Fruit fly (Drosophila melanogaster): ENCODE measurements around the gene Cht7.
A peak's percentile ranks its signal among the peaks of the same experiment; 100 is the strongest.

The Cht7 gene

DNA sequence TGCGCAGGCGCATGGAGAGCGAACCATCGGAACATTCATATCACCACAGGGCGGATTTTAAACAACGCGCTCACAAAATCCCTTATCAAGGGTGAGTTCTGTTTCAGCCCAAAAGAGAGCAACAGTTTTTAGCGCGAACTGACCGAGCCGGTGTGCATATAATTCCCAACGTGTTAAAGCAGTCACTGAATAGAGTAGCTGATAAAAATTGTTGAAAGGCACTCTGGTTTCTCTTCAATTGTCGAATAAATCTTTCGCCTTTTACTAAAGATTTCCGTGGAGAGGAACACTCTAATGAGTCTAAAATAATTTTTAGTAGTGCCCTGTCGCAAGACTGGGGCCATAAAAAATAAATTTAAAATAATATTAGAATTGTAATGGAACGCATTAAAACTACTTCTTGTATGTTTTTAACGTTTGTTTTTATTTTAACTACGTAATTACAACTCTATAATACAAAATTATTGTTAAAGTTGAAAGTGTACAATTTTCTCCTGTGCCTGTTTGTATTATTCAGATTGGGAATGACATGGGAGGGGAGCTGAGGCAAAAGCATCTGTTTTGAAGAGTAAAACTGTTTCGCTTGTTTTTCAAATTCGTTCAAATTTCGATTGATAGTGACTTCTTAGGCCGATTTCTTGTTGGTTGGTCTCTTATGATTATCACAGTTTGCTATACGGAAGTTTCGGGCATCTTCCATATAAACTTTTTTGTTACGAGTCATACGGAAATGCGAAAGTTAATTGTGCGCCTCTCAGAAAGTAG, 16.0 kb downstream of the Cht7 start (continued):
- TF ChIP-seq CG14710 (tag; optimal IDR thresholded peaks at IDR 0.05), result peak; percentile 37
- TF ChIP-seq CG4424 (GFP tag; optimal IDR thresholded peaks at IDR 0.05), result no peak
- TF ChIP-seq HLH54F (GFP tag; optimal IDR thresholded peaks at IDR 0.05), result peak; percentile 36
- TF ChIP-seq Jarid2 (GFP tag; optimal IDR thresholded peaks at IDR 0.05), result peak; percentile 67
- TF ChIP-seq CG10959 (GFP tag; IDR thresholded peaks at IDR 0.05), result peak; percentile 60
- TF ChIP-seq CG2889 (GFP tag; IDR thresholded peaks at IDR 0.05), result 0 out of 3 replicates have a peak, but pooled peaks have one; percentile 24
- 0 out of 2 replicates have a peak, but pooled peaks have one; percentile 14 for TF ChIP-seq lmd (GFP tag; IDR thresholded peaks at IDR 0.05)
- no peak for TF ChIP-seq Nf-YB (GFP tag; optimal IDR thresholded peaks at IDR 0.05)
- TF ChIP-seq CG33557 (GFP tag; optimal IDR thresholded peaks at IDR 0.05), result peak; percentile 50
- peak; percentile 16 for TF ChIP-seq CoRest (tag; optimal IDR thresholded peaks at IDR 0.05)
- no peak for TF ChIP-seq YL-1 (GFP tag; optimal IDR thresholded peaks at IDR 0.05)
- TF ChIP-seq zf30C (GFP tag; optimal IDR thresholded peaks at IDR 0.05), result peak; percentile 46
- no peak for TF ChIP-seq CG9797 (GFP tag; optimal IDR thresholded peaks at IDR 0.05)
- peak; percentile 51 for TF ChIP-seq Bdp1 (GFP tag; optimal IDR thresholded peaks at IDR 0.05)
- TF ChIP-seq gcm (GFP tag; optimal IDR thresholded peaks at IDR 0.05), result no peak
- peak; percentile 7 for TF ChIP-seq twi (tag; optimal IDR thresholded peaks at IDR 0.05)
- TF ChIP-seq knrl (GFP tag; IDR thresholded peaks at IDR 0.05; ENCODE audit: partially characterized antibody), result peak; percentile 62; the same call in 1 of the 3 replicates
- no peak for TF ChIP-seq Ada2b (GFP tag; IDR thresholded peaks at IDR 0.05)
- peak; percentile 34 to 38 for TF ChIP-seq Pdp1 (GFP tag; optimal IDR thresholded peaks at IDR 0.05)
- TF ChIP-seq Eip74EF (GFP tag; optimal IDR thresholded peaks at IDR 0.05), result peak in 1 of 2 experiments; percentile 20
- TF ChIP-seq bowl (GFP tag; IDR thresholded peaks at IDR 0.05), result 0 out of 2 replicates have a peak, but pooled peaks have one; percentile 4
- peak; percentile 67; the same call in 1 of the 2 replicates for TF ChIP-seq seq (GFP tag; IDR thresholded peaks at IDR 0.05)
- peak; percentile 55; the same call in 1 of the 2 replicates for TF ChIP-seq ato (GFP tag; IDR thresholded peaks at IDR 0.05; ENCODE audit: partially characterized antibody)
- peak; percentile 48; the same call in 2 of the 3 replicates for TF ChIP-seq tgo (GFP tag; IDR thresholded peaks at IDR 0.05)
- TF ChIP-seq nmo (GFP tag; optimal IDR thresholded peaks at IDR 0.05), result peak; percentile 43
- TF ChIP-seq CG16863 (GFP tag; optimal IDR thresholded peaks at IDR 0.05), result peak; percentile 40
- TF ChIP-seq insv (GFP tag; optimal IDR thresholded peaks at IDR 0.05), result peak in 1 of 2 experiments; percentile 62
- TF ChIP-seq Mad (GFP tag; optimal IDR thresholded peaks at IDR 0.05), result peak; percentile 41
- peak in 1 of 2 experiments; percentile 65 for TF ChIP-seq bsh (GFP tag; optimal IDR thresholded peaks at IDR 0.05)
- peak; percentile 33; the same call in 1 of the 2 replicates for TF ChIP-seq Drgx (GFP tag; IDR thresholded peaks at IDR 0.05)
- peak; percentile 92 for TF ChIP-seq Dp (GFP tag; optimal IDR thresholded peaks at IDR 0.05)
- peak; percentile 97 for TF ChIP-seq abd-A (tag; optimal IDR thresholded peaks at IDR 0.05)
- TF ChIP-seq Fer1 (GFP tag; optimal IDR thresholded peaks at IDR 0.05), result peak; percentile 57
- TF ChIP-seq lbe (GFP tag; optimal IDR thresholded peaks at IDR 0.05), result peak; percentile 48
- TF ChIP-seq CG9876 (GFP tag; optimal IDR thresholded peaks at IDR 0.05), result peak; percentile 9
- TF ChIP-seq Med (GFP tag), result peak; percentile 89
- peak; percentile 52 for TF ChIP-seq Dek (tag; optimal IDR thresholded peaks at IDR 0.05)
- TF ChIP-seq CG15269 (tag; optimal IDR thresholded peaks at IDR 0.05), result peak; percentile 50
- peak; percentile 48 for TF ChIP-seq zen (tag; optimal IDR thresholded peaks at IDR 0.05)
- TF ChIP-seq CG31388 (GFP tag; optimal IDR thresholded peaks at IDR 0.05), result no peak
- peak; percentile 66; the same call in 1 of the 2 replicates for TF ChIP-seq HLH3B (GFP tag; IDR thresholded peaks at IDR 0.05)
- TF ChIP-seq Aef1 (GFP tag; IDR thresholded peaks at IDR 0.05), result no peak
- TF ChIP-seq Ets65A (GFP tag), result no peak
- peak; percentile 36 for TF ChIP-seq mam (GFP tag; optimal IDR thresholded peaks at IDR 0.05)
- no peak for TF ChIP-seq fru (optimal IDR thresholded peaks at IDR 0.05)
- peak; percentile 5 for TF ChIP-seq CG18476 (GFP tag; optimal IDR thresholded peaks at IDR 0.05)
- TF ChIP-seq Bteb2 (GFP tag; optimal IDR thresholded peaks at IDR 0.05), result peak; percentile 30
- TF ChIP-seq CG10431 (GFP tag; optimal IDR thresholded peaks at IDR 0.05), result peak; percentile 23

Data from whole organism, embryonic.